Fruit fly (Drosophila melanogaster) whole organism, wandering third instar larva: Measurements from ENCODE around the gene nan.
A peak's percentile ranks its signal among the peaks of the same experiment; 100 is the strongest.

Experiments used
- Abd-B ChIP-seq: fragments of >200 bp; optimal IDR thresholded peaks from 2 replicates; lab custom pipeline; 2017; ENCODE audit warnings: missing biosample characterization, missing genetic modification characterization
- CG32264 ChIP-seq: fragments of 200-800 bp; sonication (Bioruptor generic); optimal IDR thresholded peaks from 2 replicates; lab custom pipeline; 2016; ENCODE audit warnings: missing biosample characterization, missing genetic modification characterization
- CG9705 ChIP-seq: fragments of 200-800 bp; sonication (Bioruptor generic); optimal IDR thresholded peaks from 2 replicates; lab custom pipeline; 2018; ENCODE audit warnings: missing biosample characterization, mild to moderate bottlenecking, missing genetic modification characterization
- CrebA ChIP-seq: fragments of 200-800 bp; sonication (Bioruptor generic); optimal IDR thresholded peaks from 2 replicates; lab custom pipeline; 2016; ENCODE audit warnings: missing biosample characterization, mild to moderate bottlenecking, missing genetic modification characterization, borderline replicate concordance
- Dfd ChIP-seq: fragments of >200 bp; optimal IDR thresholded peaks from 2 replicates; lab custom pipeline; 2017; ENCODE audit warnings: missing biosample characterization, missing genetic modification characterization
- Dif ChIP-seq: fragments of 200-275, 200-300 bp; sonication (Bioruptor generic); optimal IDR thresholded peaks from 2 replicates; lab custom pipeline; 2018; ENCODE audit warnings: missing biosample characterization, missing genetic modification characterization; ENCODE audit not compliant: partially characterized antibody
- GATAd ChIP-seq: sonication (Bioruptor generic); optimal IDR thresholded peaks from 2 replicates; lab custom pipeline; 2016; ENCODE audit warnings: missing biosample characterization, missing genetic modification characterization
- HLH106 ChIP-seq: fragments of 200-800 bp; optimal IDR thresholded peaks from 3 replicates; lab custom pipeline; 2019; ENCODE audit warnings: missing biosample characterization, mild to moderate bottlenecking, missing genetic modification characterization, moderate library complexity
- Hnf4 ChIP-seq: fragments of 200-800 bp; sonication (Bioruptor generic); optimal IDR thresholded peaks from 2 replicates; lab custom pipeline; 2016; ENCODE audit warnings: missing biosample characterization, mild to moderate bottlenecking, missing genetic modification characterization
- Hr78 ChIP-seq: fragments of >200 bp; optimal IDR thresholded peaks from 2 replicates; lab custom pipeline; 2017; ENCODE audit warnings: missing biosample characterization, missing genetic modification characterization
- Hr83 ChIP-seq: fragments of 200-300 bp; sonication (Bioruptor generic); optimal IDR thresholded peaks from 2 replicates; lab custom pipeline; 2016; ENCODE audit warnings: missing biosample characterization, mild to moderate bottlenecking, missing genetic modification characterization, moderate library complexity; ENCODE audit not compliant: poor library complexity, severe bottlenecking
- Jra ChIP-seq: sonication (Bioruptor generic); optimal IDR thresholded peaks from 2 replicates; lab custom pipeline; 2016; ENCODE audit warnings: missing biosample characterization, missing genetic modification characterization
- Mio ChIP-seq: sonication (Bioruptor generic); optimal IDR thresholded peaks from 2 replicates; lab custom pipeline; 2016; ENCODE audit warnings: missing biosample characterization, missing genetic modification characterization
- Myc ChIP-seq: fragments of >200 bp; optimal IDR thresholded peaks from 2 replicates; lab custom pipeline; 2017
- N ChIP-seq: fragments of >200 bp; optimal IDR thresholded peaks from 2 replicates; lab custom pipeline; 2018; ENCODE audit warnings: missing biosample characterization, missing external identifiers, missing genetic modification characterization
- OdsH ChIP-seq: fragments of 200-800 bp; sonication (Bioruptor generic); optimal IDR thresholded peaks from 2 replicates; lab custom pipeline; 2016; ENCODE audit warnings: missing biosample characterization, mild to moderate bottlenecking, missing genetic modification characterization
- Rel ChIP-seq, 2 experiments: fragments of 200-800 bp; sonication (Bioruptor generic) in 1 of 2; optimal IDR thresholded peaks; 2 replicates in 1 of 2; 3 replicates in 1 of 2; lab custom pipeline; 2016 to 2019; ENCODE audit warnings: mild to moderate bottlenecking in 2 of 2, missing biosample characterization in 2 of 2, missing genetic modification characterization in 2 of 2, moderate library complexity in 1 of 2
- Sp1 ChIP-seq: fragments of 200-800 bp; sonication (Bioruptor generic); optimal IDR thresholded peaks from 3 replicates; lab custom pipeline; 2019; ENCODE audit warnings: missing biosample characterization, mild to moderate bottlenecking, missing genetic modification characterization, moderate library complexity
- Vsx2 ChIP-seq: fragments of 200-300, 225-300 bp; sonication (Bioruptor generic); optimal IDR thresholded peaks from 2 replicates; lab custom pipeline; 2018; ENCODE audit warnings: missing biosample characterization, missing genetic modification characterization; ENCODE audit not compliant: partially characterized antibody
- br ChIP-seq: fragments of 200-800 bp; sonication (Bioruptor generic); optimal IDR thresholded peaks from 2 replicates; lab custom pipeline; 2016; ENCODE audit warnings: missing biosample characterization, missing genetic modification characterization
- brk ChIP-seq: fragments of 200-800 bp; sonication (Bioruptor generic); optimal IDR thresholded peaks from 2 replicates; lab custom pipeline; 2016; ENCODE audit warnings: missing biosample characterization, mild to moderate bottlenecking, missing genetic modification characterization
- dl ChIP-seq, 2 experiments: fragments of 175-275, 200-275 bp in 1 of 2; fragments of 200-275 bp in 1 of 2; sonication (Bioruptor generic); optimal IDR thresholded peaks; lab custom pipeline; 2018; ENCODE audit warnings: mild to moderate bottlenecking in 2 of 2, missing biosample characterization in 2 of 2, missing genetic modification characterization in 2 of 2, moderate library complexity in 2 of 2; ENCODE audit not compliant: partially characterized antibody in 2 of 2, insufficient read depth in 1 of 2
- dmrt93B ChIP-seq: fragments of 200-800 bp; sonication (Bioruptor generic); optimal IDR thresholded peaks from 2 replicates; lab custom pipeline; 2018; ENCODE audit warnings: missing biosample characterization, mild to moderate bottlenecking, missing genetic modification characterization
- dsf ChIP-seq: sonication (Bioruptor generic); optimal IDR thresholded peaks from 2 replicates; lab custom pipeline; 2016; ENCODE audit warnings: missing biosample characterization, missing genetic modification characterization, borderline replicate concordance
- ey ChIP-seq: fragments of 200-800 bp; sonication (Bioruptor generic); optimal IDR thresholded peaks from 2 replicates; lab custom pipeline; 2016; ENCODE audit warnings: missing biosample characterization, missing genetic modification characterization
- foxo ChIP-seq, 2 experiments: fragments of 200-800 bp; sonication (Bioruptor generic); optimal IDR thresholded peaks; 2 replicates in 1 of 2; 3 replicates in 1 of 2; lab custom pipeline; 2016 to 2017; ENCODE audit warnings: missing biosample characterization in 2 of 2, missing genetic modification characterization in 2 of 2
- fru ChIP-seq: fragments of 200-800 bp; sonication (Bioruptor generic); optimal IDR thresholded peaks from 3 replicates; lab custom pipeline; 2016; ENCODE audit warnings: missing biosample characterization, mild to moderate bottlenecking, missing genetic modification characterization
- h ChIP-seq: fragments of 200-800 bp; sonication (Bioruptor generic); optimal IDR thresholded peaks from 3 replicates; lab custom pipeline; 2016; ENCODE audit warnings: missing biosample characterization, mild to moderate bottlenecking, missing genetic modification characterization
- jim ChIP-seq: fragments of 175-275, 200-325 bp; sonication (Bioruptor generic); optimal IDR thresholded peaks from 2 replicates; lab custom pipeline; 2016; ENCODE audit warnings: missing biosample characterization, mild to moderate bottlenecking, missing genetic modification characterization
- lola ChIP-seq: fragments of >200 bp; optimal IDR thresholded peaks from 2 replicates; lab custom pipeline; 2017; ENCODE audit warnings: missing biosample characterization, missing genetic modification characterization
- pan ChIP-seq: fragments of >200 bp; optimal IDR thresholded peaks from 2 replicates; lab custom pipeline; 2017
- psq ChIP-seq: fragments of 200-800 bp; sonication (Bioruptor generic); optimal IDR thresholded peaks from 3 replicates; lab custom pipeline; 2017; ENCODE audit warnings: missing biosample characterization, mild to moderate bottlenecking, missing genetic modification characterization, moderate library complexity
- rgr ChIP-seq: fragments of 200-800 bp; sonication (Bioruptor generic); optimal IDR thresholded peaks from 3 replicates; lab custom pipeline; 2016; ENCODE audit warnings: missing biosample characterization, mild to moderate bottlenecking, missing genetic modification characterization
- sage ChIP-seq: fragments of 200-800 bp; sonication (Bioruptor generic); optimal IDR thresholded peaks from 2 replicates; lab custom pipeline; 2016; ENCODE audit warnings: missing biosample characterization, mild to moderate bottlenecking, missing genetic modification characterization
- sv ChIP-seq: fragments of 200-800 bp; sonication (Bioruptor generic); optimal IDR thresholded peaks from 3 replicates; lab custom pipeline; 2016; ENCODE audit warnings: missing biosample characterization, missing genetic modification characterization
- tai ChIP-seq: sonication (Bioruptor generic); optimal IDR thresholded peaks from 2 replicates; lab custom pipeline; 2016; ENCODE audit warnings: missing biosample characterization, missing genetic modification characterization
- usp ChIP-seq: fragments of >200 bp; optimal IDR thresholded peaks from 2 replicates; lab custom pipeline; 2017; ENCODE audit warnings: missing biosample characterization, missing genetic modification characterization
- woc ChIP-seq: sonication (Bioruptor generic); optimal IDR thresholded peaks from 2 replicates; lab custom pipeline; 2016; ENCODE audit warnings: missing biosample characterization, mild to moderate bottlenecking, missing genetic modification characterization

The nan gene

DNA sequence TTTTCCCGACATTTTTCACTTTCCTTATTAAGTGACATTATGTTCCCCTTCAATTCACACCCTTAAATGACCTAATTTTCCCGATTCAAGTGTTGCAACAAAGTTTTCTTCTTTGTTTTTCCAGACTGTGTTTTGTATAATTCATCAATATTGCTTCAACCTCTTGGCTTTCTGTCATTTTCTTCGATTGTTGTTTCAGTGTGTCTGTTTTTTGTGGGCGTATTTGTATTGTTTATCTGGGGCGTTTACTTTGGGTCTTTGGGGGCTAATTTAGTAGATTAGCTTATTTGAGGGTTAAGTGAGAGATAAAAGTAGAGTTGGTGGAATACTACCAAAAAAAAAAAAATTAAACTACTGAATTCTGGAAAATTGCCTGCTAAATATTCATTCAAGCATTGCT, 6.3 kb upstream of the nan start:
- TF ChIP-seq lola (GFP tag; lab: Kevin White, UChicago), result no peak
- no peak for TF ChIP-seq Hr83 (GFP tag; lab: Kevin White, UChicago)

DNA sequence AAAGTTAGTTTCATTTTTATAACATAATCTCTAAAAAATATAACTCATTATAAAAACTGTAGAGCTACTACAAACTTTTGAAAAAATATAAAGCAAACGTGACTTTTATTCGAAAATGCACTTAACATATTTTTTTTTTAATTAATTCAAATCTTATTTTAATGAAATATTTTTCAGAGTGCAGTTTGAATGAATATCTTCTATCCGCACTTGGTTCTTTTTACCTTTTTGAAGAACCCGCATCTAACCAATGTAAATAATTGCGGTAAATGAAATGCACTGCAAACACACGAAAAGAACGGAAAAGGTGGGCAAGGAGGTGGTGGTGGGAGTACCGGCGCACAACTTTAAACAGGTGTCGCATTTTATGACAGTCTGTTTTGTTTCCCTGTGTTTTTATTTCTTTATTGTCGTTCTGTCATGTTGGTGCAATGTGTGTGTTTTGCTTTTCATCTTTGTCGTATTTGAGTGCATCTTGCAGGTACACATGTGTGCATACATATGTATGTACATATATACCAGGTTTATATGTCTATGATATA, 4.6 kb upstream of the nan start:
- TF ChIP-seq psq (peak; percentile 5), h (GFP tag; lab: Kevin White, UChicago) (peak; percentile 9), Hr83 (GFP tag; lab: Kevin White, UChicago) (peak; percentile 9), foxo (GFP tag; optimal IDR thresholded peaks at IDR 0.05; lab: Kevin White, UChicago) (peak in 1 of 2 experiments; percentile 9), sv (GFP tag; lab: Kevin White, UChicago) (no peak), GATAd (GFP tag; lab: Kevin White, UChicago) (no peak)
- TF ChIP-seq, all 38 proteins: peak for 4

DNA sequence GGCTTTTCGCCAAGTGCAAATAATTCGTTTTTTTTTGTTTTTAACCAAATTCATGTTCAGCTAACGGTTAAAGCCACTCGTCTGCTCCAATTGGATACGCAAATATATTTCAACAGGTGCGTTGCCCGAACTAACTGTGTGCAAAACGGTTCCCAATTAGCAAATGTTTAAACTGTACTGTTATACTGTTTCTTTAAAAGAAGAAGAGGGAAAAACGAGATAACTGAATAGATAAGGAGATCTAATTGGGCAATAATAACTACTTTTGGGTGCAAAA, 2.0 kb upstream of the nan start:
- TF ChIP-seq fru (no peak), lola (GFP tag; lab: Kevin White, UChicago) (no peak), Hnf4 (no peak), dmrt93B (GFP tag; lab: Kevin White, UChicago) (no peak), OdsH (GFP tag; lab: Kevin White, UChicago) (no peak), CrebA (GFP tag; lab: Kevin White, UChicago) (no peak), sv (GFP tag; lab: Kevin White, UChicago) (no peak), CG9705 (no peak), dl (GFP tag; optimal IDR thresholded peaks at IDR 0.05; lab: Kevin White, UChicago; ENCODE audit: insufficient read depth in 1 of 2, partially characterized antibody in 2 of 2) (no peak), Hr78 (no peak), HLH106 (tag; lab: Kevin White, UChicago) (no peak), Vsx2 (GFP tag; lab: Kevin White, UChicago) (no peak), Dif (no peak)

DNA sequence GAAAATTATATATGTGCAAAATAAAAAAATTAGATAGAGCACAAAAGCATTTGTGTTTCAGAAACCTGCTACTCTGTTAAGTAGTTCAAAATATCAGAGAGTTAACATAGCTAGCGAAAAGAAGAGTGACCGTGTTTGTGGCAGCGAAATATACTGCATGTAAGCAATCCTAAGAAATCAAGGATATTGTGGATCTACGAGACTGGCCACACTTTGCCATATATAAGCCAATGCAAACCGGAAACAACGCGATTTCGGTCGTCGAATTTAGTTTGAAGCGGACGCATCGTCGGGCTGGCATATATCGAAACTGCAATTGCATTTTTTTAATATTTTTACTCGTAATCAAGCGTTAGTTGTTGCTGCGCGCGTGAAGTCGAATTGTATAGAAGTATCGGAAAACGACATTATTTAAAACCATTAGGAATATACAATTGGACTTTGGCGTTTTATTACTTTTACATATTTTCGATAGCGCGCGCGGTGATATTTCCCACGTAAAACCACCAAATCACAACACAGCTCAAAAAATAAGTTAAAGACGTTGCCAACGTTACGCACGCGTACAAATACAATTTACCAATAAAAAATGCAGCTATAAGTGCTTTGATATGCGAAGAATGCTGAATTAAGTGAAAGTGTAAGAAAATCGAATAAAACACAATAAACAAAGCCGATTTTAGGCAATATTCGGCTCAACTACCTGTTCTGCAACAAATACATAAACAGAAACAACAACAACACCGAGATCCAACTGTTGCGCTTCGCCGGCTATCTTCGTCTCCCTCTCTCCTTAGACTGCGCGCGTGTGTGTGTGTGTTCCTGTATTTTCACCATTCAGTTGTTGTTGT, 1.4 kb upstream of the nan start, which contains the start of gene nuf:
TSS of gene nuf (plus strand) at position 246 of the 851 bp plus-strand sequence.
- TF ChIP-seq Mio (GFP tag; lab: Kevin White, UChicago), result no peak
- no peak for TF ChIP-seq brk
- no peak for TF ChIP-seq Hr78
- no peak for TF ChIP-seq N (GFP tag; lab: Kevin White, UChicago)
- TF ChIP-seq Jra, result no peak
- TF ChIP-seq dmrt93B (GFP tag; lab: Kevin White, UChicago), result peak; percentile 21
- TF ChIP-seq dl (GFP tag; optimal IDR thresholded peaks at IDR 0.05; lab: Kevin White, UChicago; ENCODE audit: insufficient read depth in 1 of 2, partially characterized antibody in 2 of 2), result no peak
- peak; percentile 42 for TF ChIP-seq rgr (GFP tag; lab: Kevin White, UChicago)
- peak; percentile 29 for TF ChIP-seq HLH106 (tag; lab: Kevin White, UChicago)
- TF ChIP-seq Hr83 (GFP tag; lab: Kevin White, UChicago), result peak; percentile 53
- no peak for TF ChIP-seq sage (GFP tag; lab: Kevin White, UChicago)
- TF ChIP-seq CG9705, result peak; percentile 34
- TF ChIP-seq Dfd (GFP tag; lab: Kevin White, UChicago), result no peak
- TF ChIP-seq psq, result no peak
- peak; percentile 39 for TF ChIP-seq Dif
- TF ChIP-seq OdsH (GFP tag; lab: Kevin White, UChicago), result no peak
- TF ChIP-seq fru, result peak; percentile 16
- TF ChIP-seq pan (lab: Kevin White, UChicago), result no peak
- TF ChIP-seq ey (GFP tag; lab: Kevin White, UChicago), result no peak
- no peak for TF ChIP-seq Rel (GFP tag; optimal IDR thresholded peaks at IDR 0.05; lab: Kevin White, UChicago)
- TF ChIP-seq Rel (tag; optimal IDR thresholded peaks at IDR 0.05; lab: Kevin White, UChicago), result peak; percentile 39
- no peak for TF ChIP-seq CG32264
- peak; percentile 63 for TF ChIP-seq Vsx2 (GFP tag; lab: Kevin White, UChicago)
- no peak for TF ChIP-seq dsf (GFP tag; lab: Kevin White, UChicago)
- no peak for TF ChIP-seq jim (GFP tag; lab: Kevin White, UChicago)
- peak; percentile 45 for TF ChIP-seq Sp1
- TF ChIP-seq woc (GFP tag; lab: Kevin White, UChicago), result no peak
- TF ChIP-seq h (GFP tag; lab: Kevin White, UChicago), result peak; percentile 41
- no peak for TF ChIP-seq GATAd (GFP tag; lab: Kevin White, UChicago)
- no peak for TF ChIP-seq Myc (lab: Kevin White, UChicago)
- no peak for TF ChIP-seq lola (GFP tag; lab: Kevin White, UChicago)
- no peak for TF ChIP-seq Abd-B (GFP tag; lab: Kevin White, UChicago)
- TF ChIP-seq br, result peak; percentile 41
- TF ChIP-seq sv (GFP tag; lab: Kevin White, UChicago), result no peak
- no peak for TF ChIP-seq usp
- peak; percentile 34 for TF ChIP-seq Hnf4
- peak in 1 of 2 experiments; percentile 26 for TF ChIP-seq foxo (GFP tag; optimal IDR thresholded peaks at IDR 0.05; lab: Kevin White, UChicago)
- TF ChIP-seq CrebA (GFP tag; lab: Kevin White, UChicago), result no peak
- TF ChIP-seq tai, result no peak
